Worm (Caenorhabditis elegans) whole organism, mixed stage, embryonic: Measurements from ENCODE around the gene chdh-1.

ENCODE experiments used
- ces-1 ChIP-seq: fragments of 150-350 bp; optimal IDR thresholded peaks from 2 replicates; lab custom pipeline; 2014; ENCODE audit warnings: missing biosample characterization, missing genetic modification reagents, missing genetic modification characterization
- elt-3 ChIP-seq: fragments of 150-350 bp; optimal IDR thresholded peaks from 2 replicates; lab custom pipeline; 2014; ENCODE audit warnings: missing biosample characterization, missing genetic modification characterization
- mep-1 ChIP-seq: fragments of 150-350 bp; optimal IDR thresholded peaks from 2 replicates; lab custom pipeline; 2017; ENCODE audit warnings: missing biosample characterization, missing genetic modification reagents, missing genetic modification characterization, inconsistent platforms
- mls-2 ChIP-seq: sonication (generic microtip); optimal IDR thresholded peaks from 2 replicates; lab custom pipeline; 2016; ENCODE audit warnings: mild to moderate bottlenecking, missing genetic modification characterization, moderate library complexity, missing compliant biosample characterization
- snpc-4 ChIP-seq: fragments of 150-350 bp; optimal IDR thresholded peaks from 2 replicates; lab custom pipeline; 2014; ENCODE audit warnings: missing biosample characterization, missing genetic modification characterization
- unc-39 ChIP-seq: fragments of 150-350 bp; optimal IDR thresholded peaks from 2 replicates; lab custom pipeline; 2014; ENCODE audit warnings: missing biosample characterization, missing genetic modification characterization
- ztf-11 ChIP-seq: fragments of 150-350 bp; optimal IDR thresholded peaks from 2 replicates; lab custom pipeline; 2014; ENCODE audit warnings: missing biosample characterization, missing genetic modification characterization

DNA sequence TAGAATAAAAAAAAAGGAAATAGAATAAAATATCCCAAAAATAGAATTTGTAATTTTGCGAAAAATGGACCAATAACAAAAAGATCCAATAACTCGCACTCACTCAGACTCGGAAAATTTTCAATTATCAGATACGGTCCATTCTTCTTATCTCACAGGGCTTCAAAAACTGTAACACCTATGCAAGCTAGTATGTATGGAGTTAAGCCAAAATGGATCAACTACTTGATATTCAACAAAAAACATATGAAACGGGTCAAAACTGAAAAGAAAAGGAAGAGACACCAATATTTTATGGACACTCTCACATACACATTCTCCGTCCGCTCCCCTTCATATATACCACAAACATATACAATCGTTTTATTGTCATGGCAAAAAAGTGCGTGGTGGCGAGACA is 13.1 kb downstream of the chdh-1 start, which contains the start of gene C34C6.9:
- TF ChIP-seq mls-2 (tag; lab: Kevin White, UChicago) (no peak), snpc-4 (tag; lab: Kevin White, UChicago) (no peak), mep-1 (no peak), unc-39 (tag; lab: Kevin White, UChicago) (no peak), elt-3 (tag; lab: Kevin White, UChicago) (no peak), ztf-11 (tag; lab: Kevin White, UChicago) (no peak), ces-1 (no peak)
